Fruit fly (Drosophila melanogaster) whole organism, embryonic: Measurements from ENCODE around the gene Cln7.
A peak's percentile ranks its signal among the peaks of the same experiment; 100 is the strongest.

Source experiments
- Antp ChIP-seq: fragments of 200-800 bp; sonication (Bioruptor generic); optimal IDR thresholded peaks from 3 replicates; lab custom pipeline; 2016; ENCODE audit warnings: missing biosample characterization, missing genetic modification characterization
- BtbVII ChIP-seq: fragments of 200-800 bp; sonication (Bioruptor generic); optimal IDR thresholded peaks from 3 replicates; lab custom pipeline; 2017; ENCODE audit warnings: missing biosample characterization, mild to moderate bottlenecking, missing genetic modification characterization
- CG10209 ChIP-seq: fragments of 200-800 bp; sonication (Bioruptor generic); optimal IDR thresholded peaks from 3 replicates; lab custom pipeline; 2017; ENCODE audit warnings: missing biosample characterization, mild to moderate bottlenecking, missing genetic modification characterization, missing genetic modification reagents
- CG10979 ChIP-seq: fragments of 200-800 bp; sonication (Bioruptor generic); optimal IDR thresholded peaks from 2 replicates; lab custom pipeline; 2018; ENCODE audit warnings: missing biosample characterization, mild to moderate bottlenecking, missing genetic modification characterization, moderate library complexity
- CG12659 ChIP-seq: fragments of 200-800 bp; sonication (Bioruptor generic); optimal IDR thresholded peaks from 3 replicates; lab custom pipeline; 2017; ENCODE audit warnings: mild to moderate bottlenecking, missing biosample characterization, missing genetic modification reagents, missing genetic modification characterization
- CG1602 ChIP-seq: fragments of 200-800 bp; sonication (Bioruptor generic); optimal IDR thresholded peaks from 3 replicates; lab custom pipeline; 2016; ENCODE audit warnings: missing biosample characterization, missing genetic modification characterization
- CG17186 ChIP-seq: fragments of 200-800 bp; sonication (Bioruptor generic); optimal IDR thresholded peaks from 3 replicates; lab custom pipeline; 2017; ENCODE audit warnings: missing biosample characterization, missing genetic modification reagents, missing genetic modification characterization
- CG17359 ChIP-seq: fragments of 200-800 bp; sonication (Bioruptor generic); optimal IDR thresholded peaks from 3 replicates; lab custom pipeline; 2018; ENCODE audit warnings: missing biosample characterization, mild to moderate bottlenecking, missing genetic modification characterization, moderate library complexity
- CG17385 ChIP-seq: fragments of 200-800 bp; sonication (Bioruptor generic); optimal IDR thresholded peaks from 3 replicates; lab custom pipeline; 2018; ENCODE audit warnings: missing biosample characterization, mild to moderate bottlenecking, missing genetic modification characterization
- CG2116 ChIP-seq: fragments of 200-800 bp; sonication (Bioruptor generic); optimal IDR thresholded peaks from 3 replicates; lab custom pipeline; 2018; ENCODE audit warnings: missing biosample characterization, mild to moderate bottlenecking, missing genetic modification characterization
- CG2875 ChIP-seq: fragments of 200-800 bp; sonication (Bioruptor generic); optimal IDR thresholded peaks from 2 replicates; lab custom pipeline; 2017; ENCODE audit warnings: missing biosample characterization, mild to moderate bottlenecking, missing genetic modification characterization, missing genetic modification reagents
- CG30020 ChIP-seq: fragments of 200-800 bp; optimal IDR thresholded peaks from 2 replicates; lab custom pipeline; 2019; ENCODE audit warnings: missing biosample characterization, mild to moderate bottlenecking, missing genetic modification characterization, moderate library complexity
- CG34376 ChIP-seq: fragments of 200-800 bp; sonication (Bioruptor generic); optimal IDR thresholded peaks from 2 replicates; lab custom pipeline; 2018; ENCODE audit warnings: missing biosample characterization, mild to moderate bottlenecking, missing genetic modification characterization
- CG3838 ChIP-seq: fragments of 200-800 bp; sonication (Bioruptor generic); optimal IDR thresholded peaks from 3 replicates; lab custom pipeline; 2016; ENCODE audit warnings: missing biosample characterization, missing genetic modification characterization
- CG8944 ChIP-seq: fragments of 200-800 bp; sonication (Bioruptor generic); optimal IDR thresholded peaks from 3 replicates; lab custom pipeline; 2016; ENCODE audit warnings: missing biosample characterization, missing genetic modification characterization
- CG9876 ChIP-seq: fragments of 200-800 bp; sonication (Bioruptor generic); optimal IDR thresholded peaks from 2 replicates; lab custom pipeline; 2016; ENCODE audit warnings: missing biosample characterization, missing genetic modification characterization
- ERR ChIP-seq: fragments of 200-800 bp; sonication (Bioruptor generic); optimal IDR thresholded peaks from 2 replicates; lab custom pipeline; 2016; ENCODE audit warnings: missing biosample characterization, missing genetic modification characterization
- Ets65A ChIP-seq: fragments of 200-800 bp; sonication (Bioruptor generic); peaks from one replicate; lab custom pipeline; 2016; ENCODE audit warnings: missing biosample characterization, missing genetic modification characterization
- HLH3B ChIP-seq: fragments of 200-800 bp; sonication (Bioruptor generic); IDR thresholded peaks from 2 replicates; pipeline ENCODE4 v1.3.6; 2022; ENCODE audit warnings: missing biosample characterization, missing genetic modification characterization
- Hr3 ChIP-seq: fragments of 200-800 bp; sonication (Bioruptor generic); optimal IDR thresholded peaks from 3 replicates; lab custom pipeline; 2016; ENCODE audit warnings: missing biosample characterization, missing genetic modification characterization
- Meics ChIP-seq: fragments of 200-800 bp; sonication (Bioruptor generic); optimal IDR thresholded peaks from 2 replicates; lab custom pipeline; 2017; ENCODE audit warnings: missing biosample characterization, mild to moderate bottlenecking, missing genetic modification characterization
- Nf-YC ChIP-seq: fragments of 200-800 bp; optimal IDR thresholded peaks from 3 replicates; lab custom pipeline; 2019; ENCODE audit warnings: missing biosample characterization, mild to moderate bottlenecking, missing genetic modification characterization, moderate library complexity
- NfI ChIP-seq: fragments of 200-800 bp; sonication (Bioruptor generic); optimal IDR thresholded peaks from 3 replicates; lab custom pipeline; 2018; ENCODE audit warnings: missing biosample characterization, mild to moderate bottlenecking, missing genetic modification characterization, moderate library complexity
- Pdp1 ChIP-seq, 2 experiments: fragments of 200-800 bp; sonication (Bioruptor generic); optimal IDR thresholded peaks; 3 replicates each; lab custom pipeline; 2016; ENCODE audit warnings: missing biosample characterization in 2 of 2, missing genetic modification characterization in 2 of 2, mild to moderate bottlenecking in 1 of 2, moderate library complexity in 1 of 2
- Scr ChIP-seq: fragments of 200-800 bp; sonication (Bioruptor generic); IDR thresholded peaks from 2 replicates; pipeline ENCODE4 v1.3.6; 2022; ENCODE audit warnings: missing biosample characterization, missing genetic modification characterization; ENCODE audit not compliant: partially characterized antibody
- Trl ChIP-seq, 3 experiments: fragments of >200 bp in 2 of 3; fragments of 200-800 bp in 1 of 3; sonication (Bioruptor generic) in 1 of 3; optimal IDR thresholded peaks; 2 replicates in 1 of 3; 3 replicates in 2 of 3; lab custom pipeline; 2016 to 2017; ENCODE audit warnings: missing biosample characterization in 1 of 3, missing genetic modification characterization in 1 of 3
- Xrp1 ChIP-seq: fragments of 200-800 bp; sonication (Bioruptor generic); IDR thresholded peaks from 2 replicates; pipeline ENCODE4 v1.3.6; 2022; ENCODE audit warnings: missing biosample characterization, missing genetic modification characterization
- YL-1 ChIP-seq: fragments of 200-800 bp; sonication (Bioruptor generic); optimal IDR thresholded peaks from 3 replicates; lab custom pipeline; 2017; ENCODE audit warnings: missing biosample characterization, mild to moderate bottlenecking, missing genetic modification characterization
- al ChIP-seq: fragments of 200-800 bp; sonication (Bioruptor generic); IDR thresholded peaks from 2 replicates; pipeline ENCODE4 v1.3.6; 2022; ENCODE audit warnings: missing biosample characterization, missing genetic modification characterization
- ara ChIP-seq: fragments of 200-800 bp; sonication (Bioruptor generic); IDR thresholded peaks from 2 replicates; pipeline ENCODE4 v1.3.6; 2022; ENCODE audit warnings: missing biosample characterization, missing genetic modification characterization
- az2 ChIP-seq: fragments of 200-800 bp; sonication (Bioruptor generic); optimal IDR thresholded peaks from 3 replicates; lab custom pipeline; 2016; ENCODE audit warnings: missing biosample characterization, missing genetic modification characterization
- cato ChIP-seq: fragments of 200-800 bp; sonication (Bioruptor generic); optimal IDR thresholded peaks from 2 replicates; lab custom pipeline; 2016; ENCODE audit warnings: missing biosample characterization, missing genetic modification characterization, borderline replicate concordance
- da ChIP-seq: fragments of 200-800 bp; sonication (Bioruptor generic); optimal IDR thresholded peaks from 2 replicates; lab custom pipeline; 2016; ENCODE audit warnings: missing biosample characterization, missing genetic modification characterization
- dati ChIP-seq: fragments of 200-800 bp; sonication (Bioruptor generic); IDR thresholded peaks from 2 replicates; pipeline ENCODE4 v1.3.6; 2022; ENCODE audit warnings: missing biosample characterization, missing genetic modification characterization
- dpn ChIP-seq, 2 experiments: fragments of 200-800 bp; sonication (Bioruptor generic); optimal IDR thresholded peaks; 3 replicates each; lab custom pipeline; 2016; ENCODE audit warnings: missing biosample characterization in 2 of 2, missing genetic modification characterization in 2 of 2
- gem ChIP-seq: fragments of 200-800 bp; sonication (Bioruptor generic); optimal IDR thresholded peaks from 2 replicates; lab custom pipeline; 2019; ENCODE audit warnings: missing biosample characterization, mild to moderate bottlenecking, missing genetic modification characterization, moderate library complexity
- grn ChIP-seq: fragments of 200-800 bp; sonication (Bioruptor generic); optimal IDR thresholded peaks from 3 replicates; lab custom pipeline; 2017; ENCODE audit warnings: missing biosample characterization, missing genetic modification characterization
- hb ChIP-seq: fragments of 200-800 bp; sonication (Bioruptor generic); IDR thresholded peaks from 3 replicates; pipeline ENCODE4 v1.3.6; 2022; ENCODE audit warnings: missing biosample characterization, missing genetic modification characterization; ENCODE audit not compliant: partially characterized antibody
- hkb ChIP-seq, 2 experiments: fragments of 200-800 bp in 1 of 2; fragments of >200 bp in 1 of 2; sonication (Bioruptor generic) in 1 of 2; IDR thresholded peaks in 1 of 2; optimal IDR thresholded peaks in 1 of 2; 2 replicates each; pipeline versions ENCODE4 v1.3.6 to Lab custom; 2017 to 2022; ENCODE audit warnings: missing biosample characterization in 1 of 2, missing genetic modification characterization in 1 of 2
- inv ChIP-seq: fragments of 200-800 bp; sonication (Bioruptor generic); IDR thresholded peaks from 2 replicates; pipeline ENCODE4 v1.3.6; 2022; ENCODE audit warnings: missing biosample characterization, missing genetic modification characterization; ENCODE audit not compliant: partially characterized antibody
- kni ChIP-seq: fragments of 200-800 bp; sonication (Bioruptor generic); optimal IDR thresholded peaks from 3 replicates; lab custom pipeline; 2017; ENCODE audit warnings: mild to moderate bottlenecking, missing biosample characterization, missing genetic modification reagents, missing genetic modification characterization
- lbe ChIP-seq: fragments of 200-800 bp; sonication (Bioruptor generic); optimal IDR thresholded peaks from 2 replicates; lab custom pipeline; 2016; ENCODE audit warnings: missing biosample characterization, mild to moderate bottlenecking, missing genetic modification characterization
- onecut ChIP-seq: fragments of 200-800 bp; sonication (Bioruptor generic); IDR thresholded peaks from 2 replicates; pipeline ENCODE4 v1.3.6; 2022; ENCODE audit warnings: missing biosample characterization, missing genetic modification characterization
- pnt ChIP-seq: fragments of 200-800 bp; sonication (Bioruptor generic); optimal IDR thresholded peaks from 3 replicates; lab custom pipeline; 2016; ENCODE audit warnings: missing biosample characterization, missing genetic modification characterization
- pum ChIP-seq: fragments of 200-800 bp; sonication (Bioruptor generic); optimal IDR thresholded peaks from 2 replicates; lab custom pipeline; 2016; ENCODE audit warnings: missing biosample characterization, missing genetic modification characterization
- sens ChIP-seq: fragments of 200-800 bp; sonication (Bioruptor generic); peaks from one replicate; lab custom pipeline; 2016; ENCODE audit warnings: missing biosample characterization, missing genetic modification characterization
- sqz ChIP-seq: fragments of 200-800 bp; sonication (Bioruptor generic); optimal IDR thresholded peaks from 3 replicates; lab custom pipeline; 2018; ENCODE audit warnings: missing biosample characterization, mild to moderate bottlenecking, missing genetic modification characterization
- tio ChIP-seq: fragments of 200-800 bp; sonication (Bioruptor generic); optimal IDR thresholded peaks from 2 replicates; lab custom pipeline; 2017; ENCODE audit warnings: missing biosample characterization, missing genetic modification characterization, inconsistent platforms

Gene Cln7

DNA sequence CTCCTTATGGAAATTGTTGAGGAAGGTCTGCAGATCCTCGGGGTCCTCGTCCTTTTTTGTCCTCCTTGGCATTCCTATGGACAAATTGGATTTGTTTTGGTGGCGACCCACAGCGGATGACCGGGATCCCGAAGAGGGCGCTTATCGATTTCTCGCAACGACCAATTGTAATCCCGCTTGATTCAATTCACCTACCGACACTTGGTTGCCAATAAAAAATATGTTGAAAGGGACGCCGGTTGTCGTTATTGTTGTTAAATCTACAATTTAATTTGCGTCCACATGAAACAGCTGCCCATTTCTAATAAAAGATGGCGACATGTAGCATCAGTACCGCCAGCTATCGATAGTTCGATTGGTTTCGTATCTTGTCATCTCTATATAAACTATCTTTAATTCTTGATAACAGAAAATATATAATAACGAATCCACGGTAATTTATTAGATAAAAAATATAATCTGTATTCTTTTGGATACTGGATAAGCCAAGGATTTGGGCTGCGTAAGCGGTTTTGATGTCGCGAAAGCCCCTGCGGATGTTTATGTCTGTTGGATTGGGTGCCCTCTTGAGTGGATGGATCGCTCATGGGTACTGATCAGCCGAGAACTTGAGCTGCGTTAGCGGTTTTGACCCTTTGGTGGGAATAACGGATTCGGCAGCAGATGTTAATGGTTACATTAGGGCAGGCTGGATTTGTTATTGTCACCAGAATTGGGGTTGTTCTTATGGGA lies 11.6 kb upstream of the Cln7 start, which contains the start of gene CTCF (continued):
- peak; percentile 40 for TF ChIP-seq CG10979
- peak; percentile 38 for TF ChIP-seq lbe (GFP tag; lab: Kevin White, UChicago)
- peak; percentile 61 for TF ChIP-seq CG17186 (GFP tag; lab: Kevin White, UChicago)
- TF ChIP-seq cato (GFP tag; lab: Kevin White, UChicago): no peak
- peak; percentile 91 for TF ChIP-seq Ets65A (GFP tag; lab: Kevin White, UChicago)
- TF ChIP-seq BtbVII (GFP tag; lab: Kevin White, UChicago): peak; percentile 32
- peak; percentile 21 for TF ChIP-seq da
- TF ChIP-seq az2: peak; percentile 31
- TF ChIP-seq CG17359 (tag; lab: Kevin White, UChicago): peak; percentile 34
- TF ChIP-seq Meics: peak; percentile 77
- TF ChIP-seq CG10209 (GFP tag; lab: Kevin White, UChicago): peak; percentile 33
- TF ChIP-seq CG3838 (GFP tag; lab: Kevin White, UChicago): no peak
- no peak for TF ChIP-seq gem (tag; lab: Kevin White, UChicago)
- peak; percentile 31 for TF ChIP-seq kni (GFP tag; lab: Kevin White, UChicago)
- TF ChIP-seq dpn (GFP tag; optimal IDR thresholded peaks at IDR 0.05; lab: Kevin White, UChicago): peak; percentile 53 to 59
- 0 out of 2 replicates have a peak, but pooled peaks have one; percentile 39 for TF ChIP-seq ara (GFP tag; lab: Robert Waterston, UW)
- no peak for TF ChIP-seq ERR (GFP tag; lab: Kevin White, UChicago)
- peak; percentile 77 for TF ChIP-seq CG12659 (GFP tag; lab: Kevin White, UChicago)
- peak; percentile 65 for TF ChIP-seq Nf-YC (tag; lab: Kevin White, UChicago)
- no peak for TF ChIP-seq hkb (optimal IDR thresholded peaks at IDR 0.05; lab: Kevin White, UChicago)
- 0 out of 2 replicates have a peak, but pooled peaks have one; percentile 31 for TF ChIP-seq hkb (GFP tag; IDR thresholded peaks at IDR 0.05; lab: Robert Waterston, UW)
- TF ChIP-seq CG34376 (GFP tag; lab: Kevin White, UChicago): peak; percentile 85
- TF ChIP-seq Hr3 (GFP tag; lab: Kevin White, UChicago): peak; percentile 13
- peak; percentile 55; the same call in 1 of the 2 replicates for TF ChIP-seq inv
- peak; percentile 87 for TF ChIP-seq sens (GFP tag; lab: Kevin White, UChicago)
- TF ChIP-seq onecut (GFP tag; lab: Robert Waterston, UW): peak; percentile 89
- peak; percentile 73 for TF ChIP-seq CG2116
- peak; percentile 80 for TF ChIP-seq Scr (GFP tag; lab: Robert Waterston, UW)
- TF ChIP-seq CG8944 (GFP tag; lab: Kevin White, UChicago): peak; percentile 41
- TF ChIP-seq NfI (GFP tag; lab: Kevin White, UChicago): peak; percentile 46
- peak; percentile 19 for TF ChIP-seq CG17385 (GFP tag; lab: Kevin White, UChicago)
- peak; percentile 87 for TF ChIP-seq YL-1 (GFP tag; lab: Kevin White, UChicago)
- no peak for TF ChIP-seq Trl (optimal IDR thresholded peaks at IDR 0.05; lab: Kevin White, UChicago)
- TF ChIP-seq Trl (GFP tag; optimal IDR thresholded peaks at IDR 0.05; lab: Kevin White, UChicago): peak; percentile 17
- TF ChIP-seq Xrp1 (GFP tag; lab: Robert Waterston, UW): peak; percentile 33
- TF ChIP-seq Antp (GFP tag; lab: Kevin White, UChicago): peak; percentile 55
- TF ChIP-seq grn (GFP tag; lab: Kevin White, UChicago): peak; percentile 53
- peak; percentile 12 for TF ChIP-seq CG2875 (GFP tag; lab: Kevin White, UChicago)
- TF ChIP-seq CG9876 (GFP tag; lab: Kevin White, UChicago): peak; percentile 36
- peak; percentile 22 for TF ChIP-seq CG30020 (tag; lab: Kevin White, UChicago)
- TF ChIP-seq pum (GFP tag; lab: Kevin White, UChicago): peak; percentile 14
- peak; percentile 51 for TF ChIP-seq HLH3B
- TF ChIP-seq dati: no peak
- no peak for TF ChIP-seq tio (GFP tag; lab: Kevin White, UChicago)
- no peak for TF ChIP-seq sqz
- TF ChIP-seq Pdp1 (GFP tag; optimal IDR thresholded peaks at IDR 0.05; lab: Kevin White, UChicago): peak; percentile 33 to 36
- peak; percentile 65; the same call in 2 of the 3 replicates for TF ChIP-seq hb (GFP tag; lab: Robert Waterston, UW)
- TF ChIP-seq CG1602 (GFP tag; lab: Kevin White, UChicago): peak; percentile 3
- peak; percentile 41 for TF ChIP-seq pnt (GFP tag; lab: Kevin White, UChicago)
- TF ChIP-seq al (GFP tag; lab: Robert Waterston, UW): no peak
